Worm (Caenorhabditis elegans) whole organism, L4/young adult: ENCODE measurements around the gene klo-1.

Experiments
- W03F9.2 ChIP-seq: fragments of 150-350 bp; optimal IDR thresholded peaks from 2 replicates; lab custom pipeline; 2014; ENCODE audit warnings: missing biosample characterization, missing genetic modification characterization
- dao-5 ChIP-seq: sonication (generic microtip); optimal IDR thresholded peaks from 2 replicates; lab custom pipeline; 2016; ENCODE audit warnings: missing genotype, missing genetic modification characterization, moderate library complexity, missing compliant biosample characterization
- him-1 ChIP-seq: sonication (generic microtip); optimal IDR thresholded peaks from 2 replicates; lab custom pipeline; 2016; ENCODE audit warnings: missing genotype, missing genetic modification reagents, missing genetic modification characterization, missing compliant biosample characterization

Gene klo-1

ce11 chrIV:7747838-7748237, at the start of gene klo-1:
TSS of gene klo-1 (minus strand) at chrIV:7748225.
- TF ChIP-seq W03F9.2 (no peak), him-1 (no peak), dao-5 (no peak)

DNA sequence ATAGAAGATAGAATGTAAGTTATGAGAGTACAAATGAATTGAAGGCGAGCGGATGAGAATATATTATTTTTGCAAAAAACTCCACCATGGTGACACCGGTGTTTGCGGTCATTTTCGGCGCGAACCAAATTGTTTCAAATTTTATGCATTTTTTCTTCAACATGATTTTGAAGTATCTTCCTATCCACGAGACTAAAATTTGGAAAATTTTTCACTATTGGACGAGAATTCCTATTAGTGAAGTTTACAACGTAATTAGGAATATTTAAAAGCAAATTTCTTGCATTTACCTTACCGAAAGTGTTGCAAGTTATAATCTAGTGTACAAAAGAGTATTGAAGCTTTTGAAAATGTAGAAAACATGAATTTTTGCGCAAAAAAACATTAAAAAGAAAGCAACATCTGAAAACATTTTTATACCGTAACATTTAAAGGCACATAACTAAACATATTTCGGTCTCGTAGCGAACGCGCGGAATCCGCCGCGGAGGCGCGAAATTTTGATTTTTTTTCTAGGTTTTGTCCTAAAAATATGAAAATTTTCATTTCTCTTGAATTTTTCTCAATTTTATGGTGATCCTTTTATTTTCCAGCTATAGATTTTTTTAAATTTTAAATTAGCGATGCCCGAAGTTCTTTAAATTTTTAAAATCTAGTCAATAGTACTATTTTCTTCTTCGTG, 48.5 kb upstream of the klo-1 start, which contains the start of gene sgo-1:
sgo-1 (minus strand) TSS at position 51 of the 682 bp plus-strand sequence.
- TF ChIP-seq W03F9.2 (peak; percentile 52), him-1 (no peak)

- TF ChIP-seq W03F9.2 (no peak), dao-5 (no peak), him-1 (no peak)
Observed at ce11 chrIV:7794709-7795108, 46.7 kb upstream of the klo-1 start, which contains the start of gene ntp-1. TSS of gene ntp-1 (minus strand) at chrIV:7794809.

ce11 chrIV:7791821-7792446, 43.9 kb upstream of the klo-1 start, which contains the start of gene C33H5.13:
TSS of gene C33H5.13 (minus strand) at chrIV:7792263.
- TF ChIP-seq dao-5 (no peak), W03F9.2 (no peak), him-1 (no peak)

DNA sequence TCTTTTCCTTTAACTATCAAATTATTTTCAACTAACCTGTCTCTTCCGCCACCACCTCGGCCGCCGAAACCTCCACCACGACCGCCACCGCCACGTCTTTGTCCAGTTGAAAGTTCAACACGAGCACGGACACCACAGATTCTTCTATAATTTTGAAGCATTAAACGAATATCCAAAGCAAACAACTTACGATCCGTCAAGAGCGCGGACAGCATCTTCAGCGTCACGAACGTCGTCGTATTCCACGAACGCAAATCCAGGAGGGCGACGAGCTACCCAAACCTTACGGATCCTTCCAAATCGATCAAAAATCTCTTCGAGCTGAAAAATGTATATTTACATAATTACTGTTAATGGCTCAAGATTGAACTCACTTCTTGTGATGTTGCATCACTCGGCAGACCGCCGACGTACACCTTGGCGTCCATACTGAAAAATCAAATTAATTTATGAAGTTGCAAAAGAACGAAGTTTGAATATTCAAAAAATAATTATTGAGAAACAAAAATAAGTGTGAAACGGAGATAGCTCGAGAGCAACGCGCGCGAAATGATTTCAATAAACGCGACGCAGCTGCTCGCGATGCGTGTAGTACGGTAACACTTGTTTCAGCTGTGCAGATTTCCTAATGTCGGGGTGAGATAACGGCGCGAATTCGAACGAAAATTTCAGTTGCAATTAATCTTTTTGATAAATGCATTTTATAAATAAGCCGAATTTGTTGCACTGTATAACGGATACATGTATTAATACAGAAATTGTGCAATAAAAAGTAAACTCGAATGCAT, 43.0 kb upstream of the klo-1 start, which contains the start of gene rsp-6:
rsp-6 (minus strand) TSS at position 429 of the 788 bp plus-strand sequence.
- peak; percentile 29 for TF ChIP-seq him-1
- peak; percentile 85 for TF ChIP-seq W03F9.2
- TF ChIP-seq dao-5 = no peak

DNA sequence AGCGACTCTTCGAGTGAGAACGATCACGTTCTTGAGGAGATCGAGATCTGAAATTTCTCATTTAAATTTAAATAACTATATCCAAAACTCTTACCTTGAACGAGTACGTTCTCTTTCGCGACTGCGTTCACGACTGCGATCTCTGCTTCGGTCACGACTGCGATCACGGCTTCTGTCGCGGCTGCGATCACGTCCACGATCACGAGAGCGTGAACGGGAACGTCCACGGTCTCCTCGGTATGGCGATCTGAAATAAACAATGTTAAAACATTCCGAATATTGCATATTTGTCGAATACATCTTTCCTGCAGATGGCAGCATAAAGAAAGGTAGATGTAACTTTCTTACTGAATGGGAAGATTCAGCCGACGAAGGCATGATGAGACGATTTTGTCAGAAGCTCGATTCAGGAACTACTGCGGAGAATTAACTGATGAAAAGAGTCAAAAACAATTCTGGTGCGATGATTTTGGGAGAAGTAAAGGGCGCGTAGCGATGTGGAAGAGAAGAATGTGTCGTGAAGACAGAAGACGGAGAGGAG, 42.2 kb upstream of the klo-1 start:
- no peak for TF ChIP-seq him-1
- no peak for TF ChIP-seq W03F9.2
- no peak for TF ChIP-seq dao-5

DNA sequence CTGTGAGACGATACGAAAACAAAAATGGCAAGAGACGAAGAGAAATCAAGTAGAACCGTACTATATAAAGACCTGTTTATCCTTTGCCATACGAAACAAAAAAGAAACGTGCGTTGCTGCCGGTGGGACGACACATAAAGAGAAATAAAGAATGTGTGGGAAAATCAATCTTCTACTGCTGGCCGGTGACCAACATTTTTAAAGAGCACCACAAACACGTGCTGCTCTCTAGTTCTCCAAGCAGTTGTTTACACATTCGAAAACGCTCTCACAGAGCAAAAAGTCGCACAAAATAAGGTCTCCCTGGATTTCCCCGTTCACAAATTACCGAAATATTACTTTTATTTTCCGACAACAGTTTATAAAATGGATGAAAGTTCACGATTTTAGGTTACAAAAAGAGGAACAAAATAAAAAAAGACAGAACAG, 41.5 kb upstream of the klo-1 start, which contains the start of gene imp-3:
imp-3 (minus strand) TSS at position 93 of the 429 bp plus-strand sequence.
- no peak for TF ChIP-seq him-1
- no peak for TF ChIP-seq dao-5
- TF ChIP-seq W03F9.2 = no peak

ce11 chrIV:7785506-7786065, 37.6 kb upstream of the klo-1 start, which contains the start of gene tag-322:
TSS of gene tag-322 (minus strand) at chrIV:7785556.
- TF ChIP-seq W03F9.2 (peak; percentile 73), dao-5 (no peak), him-1 (no peak)

- no peak for TF ChIP-seq W03F9.2
Observed at ce11 chrIV:7783801-7784411, 35.9 kb upstream of the klo-1 start, which contains the start of gene tag-321. TSS of gene tag-321 (minus strand) at chrIV:7783851.

DNA sequence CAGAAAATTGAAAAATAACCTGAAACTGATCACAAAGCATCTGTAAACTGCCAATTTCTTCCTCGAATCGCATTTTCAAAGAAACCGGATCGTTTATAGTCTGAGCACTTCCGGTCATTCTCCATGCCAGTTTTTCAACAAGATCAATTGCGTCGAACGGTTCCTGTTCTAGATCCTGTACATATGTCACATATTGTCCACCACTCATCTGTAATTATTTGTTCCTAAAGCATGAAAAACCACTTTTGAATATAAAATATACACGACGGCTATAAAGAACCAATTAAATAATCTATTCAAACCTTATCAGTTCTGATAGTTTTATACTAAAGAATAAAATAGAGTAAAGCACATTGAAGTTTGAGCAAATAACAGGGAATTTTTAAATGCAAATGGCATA, 34.3 kb upstream of the klo-1 start, which contains the start of gene sec-10:
sec-10 (minus strand) TSS at position 208 of the 400 bp plus-strand sequence.
- TF ChIP-seq him-1 = no peak
- TF ChIP-seq W03F9.2 = no peak
- TF ChIP-seq dao-5 = no peak

DNA sequence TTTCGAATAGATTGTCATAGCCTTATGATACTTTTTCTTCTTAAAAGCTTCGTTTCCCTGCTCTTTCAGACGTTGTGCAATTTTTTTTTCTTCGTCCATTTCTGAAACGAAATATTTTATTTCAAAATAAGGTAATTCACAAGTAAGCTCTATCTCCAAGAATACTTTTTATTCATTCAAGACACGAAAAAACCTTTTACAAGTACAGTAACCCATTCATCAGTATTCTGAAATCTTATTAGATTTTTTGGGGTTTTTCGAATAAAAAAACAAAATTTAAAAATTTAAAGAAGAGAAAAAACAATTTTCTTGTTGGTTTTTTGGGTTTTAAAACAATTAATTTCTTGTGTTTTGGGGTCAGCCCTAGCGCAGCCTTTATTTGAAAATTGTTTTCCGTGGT, 30.8 kb upstream of the klo-1 start, which contains the start of gene rpap-3:
rpap-3 (minus strand) TSS at position 101 of the 400 bp plus-strand sequence.
- no peak for TF ChIP-seq W03F9.2
- TF ChIP-seq him-1 = no peak
- no peak for TF ChIP-seq dao-5

DNA sequence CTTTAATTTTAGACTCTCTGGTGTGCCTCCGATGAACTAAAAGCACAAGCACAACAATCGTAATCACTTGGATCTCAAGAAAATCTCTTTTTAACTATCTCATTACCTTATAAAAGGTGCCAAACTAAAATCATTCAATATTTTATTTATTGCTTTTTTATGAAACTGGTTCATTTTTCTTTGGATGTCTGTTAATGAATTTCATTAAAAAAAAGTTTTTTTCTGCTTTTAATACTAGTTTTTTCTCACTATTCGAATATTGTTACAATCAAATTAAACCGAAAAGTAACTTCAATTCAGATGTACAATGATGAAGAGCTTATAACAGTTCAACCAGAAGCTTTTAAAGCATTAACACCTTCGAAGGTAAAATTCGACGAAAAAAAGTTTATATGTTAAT, 27.7 kb upstream of the klo-1 start, which contains the start of gene swd-2.1:
swd-2.1 (plus strand) TSS at position 301 of the 400 bp plus-strand sequence.
- TF ChIP-seq W03F9.2 (no peak), him-1 (no peak), dao-5 (no peak)

DNA sequence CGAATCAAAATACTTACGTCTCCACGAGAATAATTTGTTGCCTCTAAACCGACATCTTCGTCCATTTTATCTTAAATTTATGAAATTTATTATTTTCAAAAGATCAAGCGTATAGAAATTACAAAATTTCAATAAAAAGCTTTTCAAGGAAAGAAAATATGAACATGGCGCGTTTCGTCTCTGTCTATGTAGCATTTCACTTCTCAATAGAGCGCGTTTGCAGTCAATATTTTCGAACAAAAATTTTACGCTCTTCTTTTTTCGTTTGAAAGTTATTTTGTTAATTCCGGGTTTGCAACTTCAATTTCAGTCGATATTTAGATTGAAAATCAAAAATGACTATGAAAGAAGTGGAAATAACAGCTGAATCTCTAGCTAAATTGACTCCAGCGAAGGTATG, 26.2 kb upstream of the klo-1 start, which contains the start of the genes hcf-1 and swd-2.2:
hcf-1 (minus strand) TSS at position 70 of the 400 bp plus-strand sequence.
swd-2.2 (plus strand) TSS at position 206 of the 400 bp plus-strand sequence.
- TF ChIP-seq him-1 (no peak), W03F9.2 (peak; percentile 46)

DNA sequence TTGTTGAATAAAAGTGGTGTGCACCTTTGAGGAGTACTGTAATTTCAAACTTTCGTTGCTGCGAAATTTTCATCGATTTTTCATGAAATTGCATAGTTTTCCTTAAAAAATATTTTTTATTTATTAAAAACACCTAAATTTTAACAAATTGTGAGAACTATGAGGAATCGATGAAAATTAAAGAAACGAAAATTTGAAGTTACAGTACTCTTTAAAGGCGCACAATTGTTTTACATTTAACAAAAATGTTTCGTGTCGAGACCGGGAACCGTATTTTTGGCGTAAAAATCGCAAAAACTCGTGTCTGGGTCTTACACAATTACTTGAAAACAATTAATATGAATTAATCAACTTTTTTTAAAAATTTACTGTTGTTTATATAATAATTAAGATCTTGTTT, 22.1 kb upstream of the klo-1 start, which contains the start of gene rdl-1:
rdl-1 (minus strand) TSS at position 101 of the 400 bp plus-strand sequence.
- TF ChIP-seq dao-5 (no peak), him-1 (no peak), W03F9.2 (no peak)
